Fruit fly (Drosophila melanogaster) whole organism, wandering third instar larva: Measurements from ENCODE around the gene PXo.

Experiments used
- Abd-B ChIP-seq: fragments of >200 bp; optimal IDR thresholded peaks from 2 replicates; lab custom pipeline; 2017; ENCODE audit warnings: missing biosample characterization, missing genetic modification characterization
- CG32264 ChIP-seq: fragments of 200-800 bp; sonication (Bioruptor generic); optimal IDR thresholded peaks from 2 replicates; lab custom pipeline; 2016; ENCODE audit warnings: missing biosample characterization, missing genetic modification characterization
- CG9705 ChIP-seq: fragments of 200-800 bp; sonication (Bioruptor generic); optimal IDR thresholded peaks from 2 replicates; lab custom pipeline; 2018; ENCODE audit warnings: missing biosample characterization, mild to moderate bottlenecking, missing genetic modification characterization
- Dfd ChIP-seq: fragments of >200 bp; optimal IDR thresholded peaks from 2 replicates; lab custom pipeline; 2017; ENCODE audit warnings: missing biosample characterization, missing genetic modification characterization
- Dif ChIP-seq: fragments of 200-275, 200-300 bp; sonication (Bioruptor generic); optimal IDR thresholded peaks from 2 replicates; lab custom pipeline; 2018; ENCODE audit warnings: missing biosample characterization, missing genetic modification characterization; ENCODE audit not compliant: partially characterized antibody
- GATAd ChIP-seq: sonication (Bioruptor generic); optimal IDR thresholded peaks from 2 replicates; lab custom pipeline; 2016; ENCODE audit warnings: missing biosample characterization, missing genetic modification characterization
- Hr78 ChIP-seq: fragments of >200 bp; optimal IDR thresholded peaks from 2 replicates; lab custom pipeline; 2017; ENCODE audit warnings: missing biosample characterization, missing genetic modification characterization
- Hr83 ChIP-seq: fragments of 200-300 bp; sonication (Bioruptor generic); optimal IDR thresholded peaks from 2 replicates; lab custom pipeline; 2016; ENCODE audit warnings: missing biosample characterization, mild to moderate bottlenecking, missing genetic modification characterization, moderate library complexity; ENCODE audit not compliant: poor library complexity, severe bottlenecking
- Myc ChIP-seq: fragments of >200 bp; optimal IDR thresholded peaks from 2 replicates; lab custom pipeline; 2017
- N ChIP-seq: fragments of >200 bp; optimal IDR thresholded peaks from 2 replicates; lab custom pipeline; 2018; ENCODE audit warnings: missing biosample characterization, missing external identifiers, missing genetic modification characterization
- OdsH ChIP-seq: fragments of 200-800 bp; sonication (Bioruptor generic); optimal IDR thresholded peaks from 2 replicates; lab custom pipeline; 2016; ENCODE audit warnings: missing biosample characterization, mild to moderate bottlenecking, missing genetic modification characterization
- Rel ChIP-seq, 2 experiments: fragments of 200-800 bp; sonication (Bioruptor generic) in 1 of 2; optimal IDR thresholded peaks; 2 replicates in 1 of 2; 3 replicates in 1 of 2; lab custom pipeline; 2016 to 2019; ENCODE audit warnings: mild to moderate bottlenecking in 2 of 2, missing biosample characterization in 2 of 2, missing genetic modification characterization in 2 of 2, moderate library complexity in 1 of 2
- Vsx2 ChIP-seq: fragments of 200-300, 225-300 bp; sonication (Bioruptor generic); optimal IDR thresholded peaks from 2 replicates; lab custom pipeline; 2018; ENCODE audit warnings: missing biosample characterization, missing genetic modification characterization; ENCODE audit not compliant: partially characterized antibody
- br ChIP-seq: fragments of 200-800 bp; sonication (Bioruptor generic); optimal IDR thresholded peaks from 2 replicates; lab custom pipeline; 2016; ENCODE audit warnings: missing biosample characterization, missing genetic modification characterization
- dl ChIP-seq, 2 experiments: fragments of 175-275, 200-275 bp in 1 of 2; fragments of 200-275 bp in 1 of 2; sonication (Bioruptor generic); optimal IDR thresholded peaks; lab custom pipeline; 2018; ENCODE audit warnings: mild to moderate bottlenecking in 2 of 2, missing biosample characterization in 2 of 2, missing genetic modification characterization in 2 of 2, moderate library complexity in 2 of 2; ENCODE audit not compliant: partially characterized antibody in 2 of 2, insufficient read depth in 1 of 2
- dmrt93B ChIP-seq: fragments of 200-800 bp; sonication (Bioruptor generic); optimal IDR thresholded peaks from 2 replicates; lab custom pipeline; 2018; ENCODE audit warnings: missing biosample characterization, mild to moderate bottlenecking, missing genetic modification characterization
- dsf ChIP-seq: sonication (Bioruptor generic); optimal IDR thresholded peaks from 2 replicates; lab custom pipeline; 2016; ENCODE audit warnings: missing biosample characterization, missing genetic modification characterization, borderline replicate concordance
- ey ChIP-seq: fragments of 200-800 bp; sonication (Bioruptor generic); optimal IDR thresholded peaks from 2 replicates; lab custom pipeline; 2016; ENCODE audit warnings: missing biosample characterization, missing genetic modification characterization
- foxo ChIP-seq, 2 experiments: fragments of 200-800 bp; sonication (Bioruptor generic); optimal IDR thresholded peaks; 2 replicates in 1 of 2; 3 replicates in 1 of 2; lab custom pipeline; 2016 to 2017; ENCODE audit warnings: missing biosample characterization in 2 of 2, missing genetic modification characterization in 2 of 2
- fru ChIP-seq: fragments of 200-800 bp; sonication (Bioruptor generic); optimal IDR thresholded peaks from 3 replicates; lab custom pipeline; 2016; ENCODE audit warnings: missing biosample characterization, mild to moderate bottlenecking, missing genetic modification characterization
- pan ChIP-seq: fragments of >200 bp; optimal IDR thresholded peaks from 2 replicates; lab custom pipeline; 2017
- psq ChIP-seq: fragments of 200-800 bp; sonication (Bioruptor generic); optimal IDR thresholded peaks from 3 replicates; lab custom pipeline; 2017; ENCODE audit warnings: missing biosample characterization, mild to moderate bottlenecking, missing genetic modification characterization, moderate library complexity
- rgr ChIP-seq: fragments of 200-800 bp; sonication (Bioruptor generic); optimal IDR thresholded peaks from 3 replicates; lab custom pipeline; 2016; ENCODE audit warnings: missing biosample characterization, mild to moderate bottlenecking, missing genetic modification characterization
- sv ChIP-seq: fragments of 200-800 bp; sonication (Bioruptor generic); optimal IDR thresholded peaks from 3 replicates; lab custom pipeline; 2016; ENCODE audit warnings: missing biosample characterization, missing genetic modification characterization
- tai ChIP-seq: sonication (Bioruptor generic); optimal IDR thresholded peaks from 2 replicates; lab custom pipeline; 2016; ENCODE audit warnings: missing biosample characterization, missing genetic modification characterization

PXo gene

DNA sequence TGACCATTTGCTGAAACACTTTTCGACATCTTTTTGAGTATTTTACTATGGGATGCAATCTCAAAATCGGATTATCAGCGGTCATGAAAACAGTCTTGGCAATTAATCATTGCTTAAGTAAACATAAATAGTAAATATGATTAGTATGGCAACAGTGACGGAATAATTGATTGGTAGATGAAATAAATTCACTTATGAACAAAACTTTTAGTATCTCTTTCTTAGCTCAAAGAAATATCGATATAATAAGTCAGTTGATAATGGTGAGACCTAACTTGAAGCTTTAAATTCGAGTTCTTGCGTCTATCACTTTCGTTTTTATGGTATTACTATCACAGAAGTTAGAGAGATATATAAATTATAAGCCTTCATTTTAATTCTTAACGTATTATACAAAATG lies 49.9 kb downstream of the PXo start, which contains the start of gene CG5568:
CG5568 (plus strand) TSS at position 301 of the 400 bp plus-strand sequence.
- no peak for TF ChIP-seq OdsH
- TF ChIP-seq fru, result no peak
- TF ChIP-seq dl (GFP tag; optimal IDR thresholded peaks at IDR 0.05; lab: Kevin White, UChicago; ENCODE audit: insufficient read depth in 1 of 2, partially characterized antibody in 2 of 2), result no peak
- no peak for TF ChIP-seq ey (GFP tag; lab: Kevin White, UChicago)
- no peak for TF ChIP-seq rgr (GFP tag; lab: Kevin White, UChicago)
- no peak for TF ChIP-seq Rel (GFP tag; optimal IDR thresholded peaks at IDR 0.05; lab: Kevin White, UChicago)
- TF ChIP-seq Rel (tag; optimal IDR thresholded peaks at IDR 0.05; lab: Kevin White, UChicago), result no peak
- TF ChIP-seq Hr78 (GFP tag; lab: Kevin White, UChicago), result no peak
- TF ChIP-seq psq, result no peak
- no peak for TF ChIP-seq GATAd (GFP tag; lab: Kevin White, UChicago)

DNA sequence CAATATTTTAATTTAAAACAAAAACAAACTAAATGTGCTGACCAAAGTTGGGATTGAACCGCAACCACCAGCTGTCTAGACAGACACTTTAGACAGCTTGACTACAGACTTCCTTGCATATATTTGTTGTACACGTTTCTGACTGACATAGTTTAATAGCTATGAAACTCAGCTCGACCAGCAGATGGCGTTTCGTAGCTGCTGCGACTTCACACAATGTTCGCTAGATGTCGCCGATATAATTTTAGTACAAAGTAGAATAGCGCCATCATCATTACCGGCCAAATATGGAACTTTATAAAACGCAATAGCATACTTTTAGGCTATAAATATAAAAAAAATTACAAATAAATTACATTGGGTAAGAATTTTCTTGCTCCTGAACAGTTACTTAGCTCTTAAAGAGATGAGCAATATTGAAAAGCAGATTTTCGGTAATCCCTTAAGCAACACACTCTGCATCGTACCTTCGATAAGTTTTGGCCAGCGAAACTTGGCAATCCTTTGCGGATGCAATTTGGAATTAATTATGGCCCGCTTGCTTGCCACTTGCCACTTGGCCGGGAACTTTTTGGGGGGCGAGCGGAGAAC lies 51.4 kb downstream of the PXo start:
- TF ChIP-seq OdsH (peak; percentile 56), dmrt93B (GFP tag; lab: Kevin White, UChicago) (peak; percentile 53), psq (peak; percentile 42), rgr (GFP tag; lab: Kevin White, UChicago) (peak; percentile 41), dsf (no peak), Abd-B (GFP tag; lab: Kevin White, UChicago) (no peak), pan (lab: Kevin White, UChicago) (no peak), N (GFP tag; lab: Kevin White, UChicago) (no peak), CG32264 (GFP tag; lab: Kevin White, UChicago) (no peak), sv (GFP tag; lab: Kevin White, UChicago) (no peak), br (no peak), tai (no peak), CG9705 (peak; percentile 58), fru (peak; percentile 47), Hr83 (GFP tag; lab: Kevin White, UChicago) (peak; percentile 43), Vsx2 (GFP tag; lab: Kevin White, UChicago) (peak; percentile 29), Dif (GFP tag; lab: Kevin White, UChicago) (peak; percentile 45), foxo (GFP tag; optimal IDR thresholded peaks at IDR 0.05; lab: Kevin White, UChicago) (peak in 1 of 2 experiments; percentile 60), ey (GFP tag; lab: Kevin White, UChicago) (peak; percentile 29), Dfd (GFP tag; lab: Kevin White, UChicago) (no peak), dl (GFP tag; optimal IDR thresholded peaks at IDR 0.05; lab: Kevin White, UChicago; ENCODE audit: insufficient read depth in 1 of 2, partially characterized antibody in 2 of 2) (peak in 1 of 2 experiments; percentile 10), Myc (lab: Kevin White, UChicago) (peak; percentile 81)
